Fruit fly (Drosophila melanogaster) whole organism, embryonic: ENCODE data around the gene Pgcl.

ENCODE experiments used
- Asciz ChIP-seq: fragments of 200-800 bp; sonication (Bioruptor generic); optimal IDR thresholded peaks from 2 replicates; lab custom pipeline; 2017; ENCODE audit warnings: missing biosample characterization, mild to moderate bottlenecking, missing genetic modification characterization, missing genetic modification reagents
- BEAF-32 ChIP-seq: fragments of 200-800 bp; sonication (Bioruptor generic); optimal IDR thresholded peaks from 3 replicates; lab custom pipeline; 2017; ENCODE audit warnings: missing biosample characterization, missing genetic modification characterization, mild to moderate bottlenecking, moderate library complexity, missing genetic modification reagents
- BtbVII ChIP-seq: fragments of 200-800 bp; sonication (Bioruptor generic); optimal IDR thresholded peaks from 3 replicates; lab custom pipeline; 2017; ENCODE audit warnings: missing biosample characterization, mild to moderate bottlenecking, missing genetic modification characterization
- CG10147 ChIP-seq: fragments of 200-800 bp; sonication (Bioruptor generic); optimal IDR thresholded peaks from 2 replicates; lab custom pipeline; 2019; ENCODE audit warnings: missing biosample characterization, mild to moderate bottlenecking, missing genetic modification characterization, moderate library complexity
- CG12236 ChIP-seq: fragments of 200-800 bp; sonication (Bioruptor generic); optimal IDR thresholded peaks from 2 replicates; lab custom pipeline; 2016; ENCODE audit warnings: missing biosample characterization, missing genetic modification characterization
- CG12299 ChIP-seq: fragments of 200-800 bp; sonication (Bioruptor generic); optimal IDR thresholded peaks from 2 replicates; lab custom pipeline; 2018; ENCODE audit warnings: missing biosample characterization, mild to moderate bottlenecking, missing genetic modification characterization
- CG16863 ChIP-seq: fragments of 200-800 bp; sonication (Bioruptor generic); optimal IDR thresholded peaks from 3 replicates; lab custom pipeline; 2016; ENCODE audit warnings: missing biosample characterization, missing genetic modification characterization
- CG17912 ChIP-seq: fragments of 200-800 bp; sonication (Bioruptor generic); optimal IDR thresholded peaks from 2 replicates; lab custom pipeline; 2018; ENCODE audit warnings: missing biosample characterization, mild to moderate bottlenecking, missing genetic modification characterization
- CG2202 ChIP-seq: fragments of 200-800 bp; sonication (Bioruptor generic); optimal IDR thresholded peaks from 2 replicates; lab custom pipeline; 2018; ENCODE audit warnings: missing biosample characterization, mild to moderate bottlenecking, missing genetic modification characterization
- CG31365 ChIP-seq: fragments of 200-800 bp; sonication (Bioruptor generic); optimal IDR thresholded peaks from 2 replicates; lab custom pipeline; 2018; ENCODE audit warnings: missing biosample characterization, mild to moderate bottlenecking, missing genetic modification characterization
- CG31441 ChIP-seq: fragments of 200-800 bp; sonication (Bioruptor generic); IDR thresholded peaks from 2 replicates; pipeline ENCODE4 v1.3.6; 2022; ENCODE audit warnings: missing biosample characterization, missing genetic modification characterization
- CG33557 ChIP-seq: fragments of 200-800 bp; sonication (Bioruptor generic); optimal IDR thresholded peaks from 2 replicates; lab custom pipeline; 2019; ENCODE audit warnings: missing biosample characterization, mild to moderate bottlenecking, missing genetic modification characterization, moderate library complexity
- CG3838 ChIP-seq: fragments of 200-800 bp; sonication (Bioruptor generic); optimal IDR thresholded peaks from 3 replicates; lab custom pipeline; 2016; ENCODE audit warnings: missing biosample characterization, missing genetic modification characterization
- CG4404 ChIP-seq: fragments of 200-800 bp; sonication (Bioruptor generic); IDR thresholded peaks from 2 replicates; pipeline ENCODE4 v1.3.6; 2022; ENCODE audit warnings: missing biosample characterization, missing genetic modification characterization
- CG6272 ChIP-seq: fragments of 200-800 bp; sonication (Bioruptor generic); IDR thresholded peaks from 2 replicates; pipeline ENCODE4 v1.3.6; 2022; ENCODE audit warnings: missing biosample characterization, missing genetic modification characterization
- CG6854 ChIP-seq: fragments of 200-800 bp; sonication (Bioruptor generic); optimal IDR thresholded peaks from 3 replicates; lab custom pipeline; 2017; ENCODE audit warnings: missing biosample characterization, mild to moderate bottlenecking, missing genetic modification characterization
- CG8089 ChIP-seq: fragments of 200-800 bp; sonication (Bioruptor generic); optimal IDR thresholded peaks from 3 replicates; lab custom pipeline; 2016; ENCODE audit warnings: missing biosample characterization, missing genetic modification characterization
- CG8290 ChIP-seq, 3 experiments: fragments of 200-800 bp; sonication (Bioruptor generic); optimal IDR thresholded peaks; 2 replicates each; lab custom pipeline; 2016 to 2019; ENCODE audit warnings: missing biosample characterization in 3 of 3, missing genetic modification characterization in 3 of 3, mild to moderate bottlenecking in 2 of 3, moderate library complexity in 1 of 3
- CG8924 ChIP-seq: fragments of 200-800 bp; optimal IDR thresholded peaks from 3 replicates; lab custom pipeline; 2019; ENCODE audit warnings: missing biosample characterization, mild to moderate bottlenecking, missing genetic modification characterization, moderate library complexity
- CG9817 ChIP-seq: fragments of 200-800 bp; sonication (Bioruptor generic); optimal IDR thresholded peaks from 2 replicates; lab custom pipeline; 2018; ENCODE audit warnings: missing biosample characterization, mild to moderate bottlenecking, missing genetic modification characterization, moderate library complexity
- D ChIP-seq, 2 experiments: fragments of 200-800 bp in 1 of 2; fragments of >200 bp in 1 of 2; sonication (Bioruptor generic) in 1 of 2; optimal IDR thresholded peaks; 2 replicates in 1 of 2; 3 replicates in 1 of 2; lab custom pipeline; 2017; ENCODE audit warnings: mild to moderate bottlenecking in 1 of 2, missing biosample characterization in 1 of 2, missing genetic modification characterization in 1 of 2, missing genetic modification reagents in 1 of 2
- Ets65A ChIP-seq: fragments of 200-800 bp; sonication (Bioruptor generic); peaks from one replicate; lab custom pipeline; 2016; ENCODE audit warnings: missing biosample characterization, missing genetic modification characterization
- HHEX ChIP-seq: fragments of 200-800 bp; sonication (Bioruptor generic); optimal IDR thresholded peaks from 3 replicates; lab custom pipeline; 2017; ENCODE audit warnings: missing biosample characterization, mild to moderate bottlenecking, missing genetic modification characterization, missing genetic modification reagents
- Hey ChIP-seq: fragments of 200-800 bp; sonication (Bioruptor generic); optimal IDR thresholded peaks from 3 replicates; lab custom pipeline; 2018; ENCODE audit warnings: missing biosample characterization, mild to moderate bottlenecking, missing genetic modification characterization
- Lim3 ChIP-seq: fragments of 200-800 bp; sonication (Bioruptor generic); IDR thresholded peaks from 2 replicates; pipeline ENCODE4 v1.3.6; 2022; ENCODE audit warnings: missing biosample characterization, missing genetic modification characterization
- MBD-R2 ChIP-seq: fragments of 200-800 bp; sonication (Bioruptor generic); IDR thresholded peaks from 2 replicates; pipeline ENCODE4 v1.3.6; 2022; ENCODE audit warnings: missing biosample characterization, missing genetic modification characterization
- Med ChIP-seq: fragments of 200-800 bp; sonication (Bioruptor generic); peaks from one replicate; lab custom pipeline; 2016; ENCODE audit warnings: missing biosample characterization, missing genetic modification characterization, mild to moderate bottlenecking, inconsistent platforms, moderate library complexity
- Optix ChIP-seq: fragments of 200-800 bp; sonication (Bioruptor generic); IDR thresholded peaks from 3 replicates; pipeline ENCODE4 v1.3.6; 2022; ENCODE audit warnings: missing biosample characterization, missing genetic modification characterization
- Rfx ChIP-seq: fragments of 200-800 bp; sonication (Bioruptor generic); IDR thresholded peaks from 2 replicates; pipeline ENCODE4 v1.3.6; 2022; ENCODE audit warnings: missing biosample characterization, missing genetic modification characterization
- Side ChIP-seq: fragments of 200-800 bp; sonication (Bioruptor generic); optimal IDR thresholded peaks from 2 replicates; lab custom pipeline; 2016; ENCODE audit warnings: missing biosample characterization, missing genetic modification characterization
- Ssrp ChIP-seq: fragments of 200-800 bp; sonication (Bioruptor generic); optimal IDR thresholded peaks from 2 replicates; lab custom pipeline; 2018; ENCODE audit warnings: missing biosample characterization, mild to moderate bottlenecking, missing genetic modification characterization, moderate library complexity
- ase ChIP-seq: fragments of 200-800 bp; sonication (Bioruptor generic); IDR thresholded peaks from 3 replicates; pipeline ENCODE4 v1.3.6; 2022; ENCODE audit warnings: missing biosample characterization, missing genetic modification characterization
- az2 ChIP-seq: fragments of 200-800 bp; sonication (Bioruptor generic); optimal IDR thresholded peaks from 3 replicates; lab custom pipeline; 2016; ENCODE audit warnings: missing biosample characterization, missing genetic modification characterization
- bcd ChIP-seq: fragments of 200-800 bp; sonication (Bioruptor generic); optimal IDR thresholded peaks from 2 replicates; lab custom pipeline; 2017; ENCODE audit warnings: missing biosample characterization, mild to moderate bottlenecking, missing genetic modification characterization
- bigmax ChIP-seq: fragments of 200-800 bp; sonication (Bioruptor generic); optimal IDR thresholded peaks from 2 replicates; lab custom pipeline; 2018; ENCODE audit warnings: missing biosample characterization, mild to moderate bottlenecking, missing genetic modification characterization
- chif ChIP-seq, 2 experiments: fragments of 200-800 bp; sonication (Bioruptor generic); optimal IDR thresholded peaks; 3 replicates each; lab custom pipeline; 2016; ENCODE audit warnings: missing biosample characterization in 2 of 2, missing genetic modification characterization in 2 of 2
- eyg ChIP-seq: fragments of 200-800 bp; sonication (Bioruptor generic); optimal IDR thresholded peaks from 3 replicates; lab custom pipeline; 2016; ENCODE audit warnings: missing biosample characterization, missing genetic modification characterization
- gce ChIP-seq: fragments of 200-800 bp; sonication (Bioruptor generic); IDR thresholded peaks from 3 replicates; pipeline ENCODE4 v1.3.6; 2022; ENCODE audit warnings: missing biosample characterization, missing genetic modification characterization
- h ChIP-seq: fragments of >200 bp; optimal IDR thresholded peaks from 2 replicates; lab custom pipeline; 2017
- her ChIP-seq: fragments of 200-800 bp; sonication (Bioruptor generic); optimal IDR thresholded peaks from 2 replicates; lab custom pipeline; 2016; ENCODE audit warnings: missing biosample characterization, missing genetic modification characterization
- insv ChIP-seq, 2 experiments: fragments of 200-800 bp; sonication (Bioruptor generic); optimal IDR thresholded peaks; 3 replicates each; lab custom pipeline; 2016 to 2018; ENCODE audit warnings: missing biosample characterization in 2 of 2, missing genetic modification characterization in 2 of 2
- lmd ChIP-seq: fragments of 200-800 bp; sonication (Bioruptor generic); IDR thresholded peaks from 2 replicates; pipeline ENCODE4 v1.3.6; 2022; ENCODE audit warnings: missing biosample characterization, missing genetic modification characterization
- luna ChIP-seq: fragments of 200-800 bp; sonication (Bioruptor generic); optimal IDR thresholded peaks from 2 replicates; lab custom pipeline; 2016; ENCODE audit warnings: missing biosample characterization, missing genetic modification characterization
- oc ChIP-seq: fragments of 200-800 bp; sonication (Bioruptor generic); optimal IDR thresholded peaks from 2 replicates; lab custom pipeline; 2018; ENCODE audit warnings: missing biosample characterization, mild to moderate bottlenecking, missing genetic modification characterization, moderate library complexity
- psq ChIP-seq: fragments of 200-800 bp; sonication (Bioruptor generic); optimal IDR thresholded peaks from 2 replicates; lab custom pipeline; 2017; ENCODE audit warnings: missing biosample characterization, missing genetic modification characterization
- so ChIP-seq: fragments of 200-800 bp; sonication (Bioruptor generic); IDR thresholded peaks from 3 replicates; pipeline ENCODE4 v1.3.6; 2022; ENCODE audit warnings: missing biosample characterization, missing genetic modification characterization
- sr ChIP-seq: fragments of 200-800 bp; sonication (Bioruptor generic); IDR thresholded peaks from 3 replicates; pipeline ENCODE4 v1.3.6; 2022; ENCODE audit warnings: missing biosample characterization, missing genetic modification characterization
- ssp ChIP-seq: fragments of 200-800 bp; sonication (Bioruptor generic); IDR thresholded peaks from 2 replicates; pipeline ENCODE4 v1.3.6; 2022; ENCODE audit warnings: missing biosample characterization, missing genetic modification characterization
- vfl ChIP-seq: fragments of 200-800 bp; sonication (Bioruptor generic); optimal IDR thresholded peaks from 2 replicates; lab custom pipeline; 2016; ENCODE audit warnings: missing biosample characterization, missing genetic modification characterization

Gene Pgcl

DNA sequence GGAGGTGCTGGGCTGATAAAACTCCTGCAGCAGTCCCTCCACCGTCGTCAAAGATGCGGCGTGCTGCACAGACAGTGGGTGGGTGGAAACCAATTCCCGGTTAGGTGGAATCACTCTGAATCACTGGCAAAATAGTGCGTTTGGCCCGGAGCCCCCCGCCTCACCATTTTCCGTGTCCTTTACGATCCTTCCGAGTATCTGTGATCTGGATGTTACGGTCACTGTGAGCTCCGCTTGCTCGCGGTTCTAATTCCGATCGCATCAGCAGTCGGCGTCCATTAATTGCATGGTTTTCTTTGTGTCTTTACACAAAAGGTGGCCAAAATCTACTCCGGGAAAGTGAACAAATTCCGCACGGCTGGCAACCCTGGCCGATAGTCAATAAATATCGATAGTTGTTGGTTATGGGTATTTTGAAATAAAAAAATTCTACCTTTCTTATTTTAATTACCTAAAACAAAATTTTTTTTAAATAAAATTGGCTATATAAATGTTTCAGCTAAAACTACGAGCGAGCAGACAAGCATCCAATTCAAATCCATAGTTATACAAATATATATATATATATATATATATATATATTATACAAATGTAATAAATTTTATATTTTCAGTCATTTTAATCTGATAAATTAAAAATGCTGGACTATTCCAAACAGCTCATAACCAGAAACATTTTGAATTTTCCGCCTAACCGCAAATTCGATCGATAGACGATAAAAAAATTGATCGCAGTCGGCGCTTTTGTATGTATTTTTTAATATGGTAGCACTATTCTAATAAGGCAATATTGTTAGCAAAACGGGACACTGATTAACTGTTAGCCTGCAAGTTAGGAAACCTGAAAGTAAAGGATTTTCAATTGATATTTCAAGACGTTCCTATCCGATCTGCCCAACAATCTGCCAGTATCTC is 39.2 kb upstream of the Pgcl start, which contains the start of the genes ebo and CG13373 (continued):
- TF ChIP-seq CG3838 (GFP tag; lab: Kevin White, UChicago) (no peak), so (no peak), Asciz (GFP tag; lab: Kevin White, UChicago) (no peak), CG8924 (peak; percentile 39), CG31441 (GFP tag; lab: Robert Waterston, UW) (no peak), BtbVII (GFP tag; lab: Kevin White, UChicago) (no peak), h (lab: Kevin White, UChicago) (no peak), Ssrp (tag; lab: Kevin White, UChicago) (peak; percentile 34), vfl (GFP tag; lab: Kevin White, UChicago) (no peak), CG2202 (tag; lab: Kevin White, UChicago) (no peak), bigmax (GFP tag; lab: Kevin White, UChicago) (no peak), sr (GFP tag; lab: Robert Waterston, UW) (no peak), gce (GFP tag; lab: Robert Waterston, UW) (no peak), Side (GFP tag; lab: Kevin White, UChicago) (no peak), CG8089 (GFP tag; lab: Kevin White, UChicago) (no peak), CG33557 (no peak), CG8290 (GFP tag; optimal IDR thresholded peaks at IDR 0.05; lab: Kevin White, UChicago) (no peak), CG8290 (tag; optimal IDR thresholded peaks at IDR 0.05; lab: Kevin White, UChicago) (no peak), lmd (GFP tag; lab: Robert Waterston, UW) (peak; percentile 28; the same call in 1 of the 2 replicates), BEAF-32 (GFP tag; lab: Kevin White, UChicago) (peak; percentile 69), CG6272 (no peak), CG16863 (no peak), Rfx (peak; percentile 70), Ets65A (GFP tag; lab: Kevin White, UChicago) (peak; percentile 91), CG9817 (tag; lab: Kevin White, UChicago) (peak; percentile 12), CG12236 (GFP tag; lab: Kevin White, UChicago) (no peak), Med (GFP tag; lab: Kevin White, UChicago) (peak; percentile 81), oc (tag; lab: Kevin White, UChicago) (no peak), CG10147 (no peak), CG4404 (GFP tag; lab: Robert Waterston, UW) (no peak), her (no peak), ssp (GFP tag; lab: Robert Waterston, UW) (no peak), Optix (no peak), Hey (tag; lab: Kevin White, UChicago) (no peak), CG31365 (tag; lab: Kevin White, UChicago) (no peak), CG6854 (GFP tag; lab: Kevin White, UChicago) (no peak), az2 (GFP tag; lab: Kevin White, UChicago) (no peak), CG17912 (GFP tag; lab: Kevin White, UChicago) (no peak), ase (GFP tag; lab: Robert Waterston, UW) (peak; percentile 78), insv (GFP tag; optimal IDR thresholded peaks at IDR 0.05; lab: Kevin White, UChicago) (peak in 1 of 2 experiments; percentile 71), psq (no peak), eyg (GFP tag; lab: Kevin White, UChicago) (no peak), CG12299 (tag; lab: Kevin White, UChicago) (no peak), chif (GFP tag; optimal IDR thresholded peaks at IDR 0.05; lab: Kevin White, UChicago) (no peak), HHEX (GFP tag; lab: Kevin White, UChicago) (no peak), luna (GFP tag; lab: Kevin White, UChicago) (no peak), Lim3 (GFP tag; lab: Robert Waterston, UW) (no peak), bcd (GFP tag; lab: Kevin White, UChicago) (no peak), D (optimal IDR thresholded peaks at IDR 0.05; lab: Kevin White, UChicago) (no peak), D (GFP tag; optimal IDR thresholded peaks at IDR 0.05; lab: Kevin White, UChicago) (no peak), MBD-R2 (GFP tag; lab: Robert Waterston, UW) (peak; percentile 30; the same call in 1 of the 2 replicates)
